Fruit fly (Drosophila melanogaster): ENCODE results near the gene CG5888.

DNA sequence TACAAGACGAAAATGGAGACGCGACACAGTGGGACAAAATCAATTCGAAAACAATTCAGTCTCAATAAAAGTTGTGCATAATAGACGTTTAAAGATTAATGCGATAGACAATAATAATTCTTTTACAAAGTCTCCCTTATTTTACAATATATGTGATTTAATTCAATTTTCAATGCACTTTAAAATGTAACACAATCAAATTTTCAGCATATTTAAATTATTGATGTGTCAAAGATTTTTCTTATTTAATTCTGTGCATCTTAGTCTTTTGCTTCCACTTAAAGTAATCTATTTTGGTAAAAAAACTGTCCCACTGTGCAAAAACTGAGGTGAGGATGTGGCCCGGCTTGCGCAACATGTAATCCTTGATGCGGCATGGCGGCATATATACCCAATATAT lies 10.3 kb downstream of the CG5888 start:
- TF ChIP-seq CG3163 (GFP tag; optimal IDR thresholded peaks at IDR 0.05) = no peak
- TF ChIP-seq NC2α (GFP tag; optimal IDR thresholded peaks at IDR 0.05) = no peak
- no peak for TF ChIP-seq CG10321 (GFP tag; IDR thresholded peaks at IDR 0.05)
